Worm (Caenorhabditis elegans): ENCODE results near the gene ZK637.14.

Gene ZK637.14

ce11 chrIII:8899767-8900166, 10.8 kb upstream of the ZK637.14 start (continued):
- peak; percentile 53 for TF ChIP-seq dpl-1 (GFP tag; optimal IDR thresholded peaks at IDR 0.05)

DNA sequence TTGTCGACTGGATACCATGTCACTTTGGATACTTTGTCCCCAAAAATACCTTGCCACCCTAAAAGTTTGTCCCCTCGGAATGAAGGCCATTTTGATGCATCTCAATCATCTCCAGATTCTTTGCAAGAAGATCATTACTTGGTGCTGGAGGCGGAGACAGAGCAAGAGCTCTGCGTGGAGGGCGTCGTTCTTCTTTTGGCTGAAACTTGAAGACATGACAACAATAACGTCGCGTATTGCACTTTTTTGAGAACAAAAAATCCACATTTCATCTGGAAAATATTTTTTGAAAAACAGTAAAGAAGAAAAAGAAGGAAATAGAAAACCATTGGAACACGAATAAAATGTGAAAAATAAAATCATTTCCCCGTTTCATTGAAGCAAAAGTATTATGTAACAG, 9.3 kb upstream of the ZK637.14 start:
- peak; percentile 29; the same call in 1 of the 2 replicates for TF ChIP-seq lin-38 (GFP tag; IDR thresholded peaks at IDR 0.05)
- TF ChIP-seq dmd-8 (GFP tag; IDR thresholded peaks at IDR 0.05): 0 out of 2 replicates have a peak, but pooled peaks have one; percentile 15

ce11 chrIII:8894782-8895181, 5.8 kb upstream of the ZK637.14 start, which contains the start of gene asna-1:
TSS of gene asna-1 (plus strand) at chrIII:8895082.
- TF ChIP-seq fkh-10 (GFP tag; optimal IDR thresholded peaks at IDR 0.05): no peak
- TF ChIP-seq sdz-12 (GFP tag; optimal IDR thresholded peaks at IDR 0.05): no peak
- TF ChIP-seq gei-8 (GFP tag; optimal IDR thresholded peaks at IDR 0.05): no peak
- no peak for TF ChIP-seq mdl-1 (tag; optimal IDR thresholded peaks at IDR 0.05)
- no peak for TF ChIP-seq hif-1 (tag; optimal IDR thresholded peaks at IDR 0.05)
- TF ChIP-seq dmd-8 (GFP tag; IDR thresholded peaks at IDR 0.05): no peak
- TF ChIP-seq nhr-28 (tag; optimal IDR thresholded peaks at IDR 0.05): no peak
- no peak for TF ChIP-seq hlh-30 (tag; optimal IDR thresholded peaks at IDR 0.05; ENCODE audit: insufficient read depth)

ce11 chrIII:8893464-8893863, 4.5 kb upstream of the ZK637.14 start, which contains the start of gene ZK637.4:
TSS of gene ZK637.4 (plus strand) at chrIII:8893764.
- TF ChIP-seq nhr-28 (tag; optimal IDR thresholded peaks at IDR 0.05) (no peak), unc-62 (GFP tag; optimal IDR thresholded peaks at IDR 0.05 in 1 of 2) (no peak), unc-62 (tag; optimal IDR thresholded peaks at IDR 0.05) (no peak), egl-27 (tag; optimal IDR thresholded peaks at IDR 0.05) (no peak), aly-2 (tag; optimal IDR thresholded peaks at IDR 0.05) (no peak), dmd-6 (GFP tag; IDR thresholded peaks at IDR 0.05) (no peak), zfp-3 (GFP tag; conservative IDR thresholded peaks at IDR 0.05) (no peak), mxl-3 (GFP tag; optimal IDR thresholded peaks at IDR 0.05) (no peak), ceh-62 (tag; optimal IDR thresholded peaks at IDR 0.05) (no peak), T26A8.4 (GFP tag; IDR thresholded peaks at IDR 0.05) (no peak), hmg-1.1 (GFP tag; IDR thresholded peaks at IDR 0.05) (no peak), ztf-11 (tag; optimal IDR thresholded peaks at IDR 0.05) (no peak), F49E8.2 (tag; optimal IDR thresholded peaks at IDR 0.05; ENCODE audit: borderline replicate concordance) (no peak), lin-39 (tag; optimal IDR thresholded peaks at IDR 0.05) (no peak), mep-1 (tag; optimal IDR thresholded peaks at IDR 0.05) (no peak), ztf-7 (tag; optimal IDR thresholded peaks at IDR 0.05) (no peak), hlh-11 (tag; optimal IDR thresholded peaks at IDR 0.05) (no peak), ceh-32 (tag; optimal IDR thresholded peaks at IDR 0.05; ENCODE audit: poor library complexity) (no peak), lin-38 (GFP tag; IDR thresholded peaks at IDR 0.05) (no peak), fkh-10 (GFP tag; optimal IDR thresholded peaks at IDR 0.05) (no peak)

DNA sequence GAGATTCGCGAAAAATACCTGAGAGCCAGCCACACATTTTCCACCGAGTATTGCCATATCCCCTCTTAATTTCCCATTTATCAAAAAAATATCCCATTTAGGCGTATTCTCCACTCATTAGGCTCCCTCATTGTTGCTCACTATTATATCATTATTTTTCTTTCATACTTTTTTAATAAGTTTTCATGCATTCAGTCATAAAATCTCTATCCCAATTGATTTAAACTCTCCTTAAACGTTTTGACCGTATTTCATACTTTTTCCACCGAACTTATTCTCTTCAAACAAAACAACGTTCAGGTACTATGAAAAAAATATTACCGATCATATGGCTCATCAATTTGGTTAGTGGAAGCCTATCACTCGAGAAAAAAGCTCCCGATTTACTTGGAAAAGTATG, 975 bp upstream of the ZK637.14 start, which contains the start of gene lnkn-1:
TSS of gene lnkn-1 (plus strand) at position 301 of the 400 bp plus-strand sequence.
- TF ChIP-seq daf-16 (GFP tag; optimal IDR thresholded peaks at IDR 0.05) (no peak), daf-16 (tag; optimal IDR thresholded peaks at IDR 0.05) (no peak), Y105C5A.15 (GFP tag; IDR thresholded peaks at IDR 0.05) (no peak), jun-1 (tag; optimal IDR thresholded peaks at IDR 0.05) (no peak), zag-1 (tag; optimal IDR thresholded peaks at IDR 0.05) (no peak), madf-9 (GFP tag; conservative IDR thresholded peaks at IDR 0.05) (no peak), snpc-1.2 (GFP tag; IDR thresholded peaks at IDR 0.05) (no peak), lin-15B (tag; optimal IDR thresholded peaks at IDR 0.05) (no peak), mxl-3 (GFP tag; optimal IDR thresholded peaks at IDR 0.05) (no peak), lin-13 (GFP tag; optimal IDR thresholded peaks at IDR 0.05) (no peak), ceh-44 (GFP tag; IDR thresholded peaks at IDR 0.05) (no peak), Y5F2A.4 (GFP tag; optimal IDR thresholded peaks at IDR 0.05) (no peak), ceh-32 (tag; optimal IDR thresholded peaks at IDR 0.05; ENCODE audit: poor library complexity) (no peak)

Measured in whole organism, L4 larva.